Worm (Caenorhabditis elegans) whole organism, dauer: ENCODE measurements around the gene Y49E10.10.

ENCODE experiments used
- unc-62 ChIP-seq: sonication (generic microtip); optimal IDR thresholded peaks from 2 replicates; lab custom pipeline; 2017; ENCODE audit warnings: missing biosample characterization, missing genetic modification reagents, missing genetic modification characterization

Gene Y49E10.10

DNA sequence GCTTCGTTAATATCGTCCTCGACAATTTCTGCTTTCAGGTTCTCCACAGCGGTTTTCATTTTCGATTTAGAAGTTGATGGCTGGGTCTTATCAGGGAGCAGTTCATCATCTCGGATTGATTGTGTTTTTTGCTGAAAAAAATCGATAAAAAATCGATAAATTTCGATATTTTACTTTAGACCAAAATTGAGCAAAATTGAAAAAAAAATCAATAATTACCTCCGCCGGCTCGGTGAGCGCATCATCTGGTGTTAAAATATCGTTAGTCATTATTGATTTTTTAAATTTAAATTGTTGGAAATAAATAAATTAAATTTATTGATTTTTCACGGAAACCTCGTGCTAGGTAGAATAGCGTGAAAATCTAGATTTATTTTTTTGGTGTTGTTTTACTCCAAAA lies at the start of gene Y49E10.10:
Gene Y49E10.10 (plus strand): TSS at position 381 of the 400 bp plus-strand sequence.
- TF ChIP-seq unc-62 (GFP tag; lab: Kevin White, UChicago): no peak

DNA sequence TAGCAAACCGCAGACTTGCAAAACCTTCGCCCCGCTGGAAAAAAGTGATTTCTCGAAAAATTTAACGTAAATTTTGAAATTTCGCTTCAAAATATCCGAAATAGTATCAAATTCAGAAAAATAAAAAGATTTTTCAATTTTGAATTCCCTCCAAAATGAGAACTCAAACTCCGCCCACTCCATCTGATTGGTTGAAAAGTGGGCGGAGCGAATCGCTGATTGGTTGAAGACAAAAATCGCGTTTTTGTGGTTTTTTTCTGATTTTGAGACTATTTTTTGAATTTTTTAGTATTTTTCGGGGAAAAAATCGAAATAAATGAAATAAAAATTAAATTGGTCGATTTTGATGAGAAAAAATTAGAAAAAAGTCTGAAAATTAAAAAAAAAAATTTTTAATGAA lies 46.2 kb upstream of the Y49E10.10 start:
- no peak for TF ChIP-seq unc-62 (GFP tag; lab: Kevin White, UChicago)

DNA sequence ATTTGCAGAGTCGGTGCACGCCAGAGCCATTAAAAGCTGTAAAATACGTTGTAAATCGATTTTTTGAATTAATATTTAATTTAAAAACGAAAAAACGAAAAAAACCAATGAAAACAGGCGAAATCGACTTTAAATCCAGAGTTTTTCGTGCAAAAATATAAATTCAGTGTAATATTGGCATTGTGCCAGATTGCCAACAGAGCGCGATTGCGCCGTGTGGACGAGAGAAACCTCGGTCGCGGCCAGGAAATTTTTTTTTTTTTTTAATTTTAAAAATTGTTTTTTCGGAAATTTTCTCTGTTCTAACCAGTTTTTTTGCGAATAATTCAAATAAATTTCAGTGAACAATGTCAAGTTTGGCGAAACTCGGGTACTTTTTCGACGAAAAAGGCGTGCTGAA lies 44.0 kb upstream of the Y49E10.10 start, which contains the start of the genes pph-4.1 and Y75B8A.31:
Gene pph-4.1 (minus strand): TSS at position 36 of the 400 bp plus-strand sequence.
Gene Y75B8A.31 (plus strand): TSS at position 342 of the 400 bp plus-strand sequence.
- TF ChIP-seq unc-62 (GFP tag; lab: Kevin White, UChicago): no peak

DNA sequence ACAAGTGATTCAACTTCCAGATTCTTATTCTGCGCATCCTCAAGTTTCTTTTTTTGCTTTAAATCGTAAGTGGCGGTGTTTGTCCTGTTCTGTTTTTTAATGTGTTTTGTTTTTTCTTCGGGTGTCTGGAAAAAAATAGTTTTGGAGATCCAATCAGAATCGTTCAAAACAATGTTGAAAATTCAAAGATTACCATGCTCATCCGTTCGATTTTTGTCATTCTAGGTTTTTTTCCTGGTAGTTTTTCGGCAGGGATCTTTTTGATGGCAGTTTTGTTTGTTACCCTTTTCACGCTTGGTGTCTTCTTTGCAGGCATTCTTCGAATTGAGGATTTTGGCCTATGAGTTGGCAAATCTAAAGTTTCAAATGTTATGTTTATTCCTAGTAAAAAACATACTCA lies 38.7 kb upstream of the Y49E10.10 start:
- no peak for TF ChIP-seq unc-62 (GFP tag; lab: Kevin White, UChicago)

DNA sequence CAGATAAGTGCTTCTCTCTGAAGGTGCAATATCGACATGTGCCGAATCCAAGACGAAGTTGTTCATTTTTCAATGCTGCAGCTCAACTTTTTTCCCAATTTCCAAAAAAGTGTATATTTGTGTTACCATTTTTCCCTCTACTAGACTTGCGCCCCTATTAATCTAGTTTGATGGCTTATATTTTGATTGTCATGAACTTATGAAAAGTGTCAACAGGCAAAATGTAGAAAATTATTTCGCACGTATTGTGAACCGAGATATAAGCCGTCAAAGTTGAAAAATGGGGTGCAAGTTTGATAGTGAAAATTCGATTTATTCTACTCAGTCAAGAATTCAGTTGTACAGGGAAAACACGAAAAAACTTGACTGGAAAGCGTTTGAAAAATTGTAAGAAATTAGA lies 36.8 kb upstream of the Y49E10.10 start, which contains the start of gene Y75B8A.32:
Gene Y75B8A.32 (minus strand): TSS at position 101 of the 400 bp plus-strand sequence.
- no peak for TF ChIP-seq unc-62 (GFP tag; lab: Kevin White, UChicago)

DNA sequence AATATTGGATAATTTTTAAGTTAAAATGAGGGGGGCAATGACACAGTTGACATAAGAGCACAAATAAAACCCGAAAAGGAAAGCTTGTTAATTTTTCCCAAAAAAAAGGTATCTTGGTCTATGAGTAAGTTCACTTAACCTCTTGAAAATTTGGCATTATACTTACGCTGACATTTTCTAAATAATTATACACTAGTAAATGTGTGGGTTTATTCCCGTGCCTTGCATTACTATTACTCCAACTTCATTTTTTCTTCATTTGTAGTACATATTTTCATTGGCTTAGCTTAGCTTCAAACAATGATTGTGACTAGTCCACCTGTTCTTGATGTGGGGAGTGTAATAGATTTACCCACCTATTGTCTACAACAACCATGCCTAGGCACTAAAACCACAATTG lies 36.0 kb upstream of the Y49E10.10 start, which contains the start of gene Y75B8A.34:
Gene Y75B8A.34 (plus strand): TSS at position 301 of the 400 bp plus-strand sequence.
- TF ChIP-seq unc-62 (GFP tag; lab: Kevin White, UChicago): no peak

DNA sequence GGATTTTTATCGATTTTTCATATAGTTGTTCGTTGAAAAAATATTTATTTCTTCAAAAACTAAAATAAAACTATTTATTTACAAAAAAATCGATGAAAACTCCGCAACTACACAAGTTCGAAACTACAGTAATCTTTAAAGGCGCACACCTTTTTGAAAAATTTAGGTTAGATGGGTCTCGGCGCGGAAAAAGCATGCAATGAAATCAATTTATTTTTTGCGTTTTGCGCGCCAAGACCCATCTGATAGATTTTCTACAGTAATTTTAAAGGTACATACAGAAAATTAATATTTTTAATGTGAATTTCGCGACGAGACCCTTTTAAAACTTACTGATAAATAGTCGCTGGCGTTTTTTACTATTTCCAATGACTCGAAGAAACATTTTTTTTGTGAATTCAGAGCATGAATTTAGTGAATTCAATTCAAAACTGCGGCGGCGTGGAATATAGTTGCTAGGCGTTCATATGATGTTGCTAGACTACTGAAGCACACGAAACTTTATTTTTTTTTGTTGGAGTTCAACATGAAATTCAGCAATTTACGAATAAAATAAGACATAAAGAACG lies 28.2 kb upstream of the Y49E10.10 start, which contains the start of gene Y75B8A.33:
Gene Y75B8A.33 (minus strand): TSS at position 385 of the 569 bp plus-strand sequence.
- TF ChIP-seq unc-62 (GFP tag; lab: Kevin White, UChicago): no peak

DNA sequence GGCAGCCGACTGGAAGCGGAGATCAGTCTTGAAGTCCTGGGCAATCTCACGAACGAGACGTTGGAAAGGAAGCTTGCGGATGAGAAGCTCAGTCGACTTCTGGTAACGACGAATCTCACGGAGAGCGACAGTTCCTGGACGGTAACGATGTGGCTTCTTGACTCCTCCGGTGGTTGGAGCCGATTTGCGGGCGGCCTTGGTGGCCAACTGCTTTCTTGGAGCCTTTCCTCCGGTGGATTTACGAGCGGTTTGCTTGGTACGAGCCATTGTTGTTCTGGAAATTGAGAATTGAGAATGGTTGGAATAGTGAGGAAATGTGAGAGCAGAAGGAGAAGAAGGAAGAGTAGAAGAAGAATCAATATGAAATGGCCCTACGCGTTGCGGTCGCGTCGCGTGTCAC lies 27.4 kb upstream of the Y49E10.10 start:
- TF ChIP-seq unc-62 (GFP tag; lab: Kevin White, UChicago): no peak

DNA sequence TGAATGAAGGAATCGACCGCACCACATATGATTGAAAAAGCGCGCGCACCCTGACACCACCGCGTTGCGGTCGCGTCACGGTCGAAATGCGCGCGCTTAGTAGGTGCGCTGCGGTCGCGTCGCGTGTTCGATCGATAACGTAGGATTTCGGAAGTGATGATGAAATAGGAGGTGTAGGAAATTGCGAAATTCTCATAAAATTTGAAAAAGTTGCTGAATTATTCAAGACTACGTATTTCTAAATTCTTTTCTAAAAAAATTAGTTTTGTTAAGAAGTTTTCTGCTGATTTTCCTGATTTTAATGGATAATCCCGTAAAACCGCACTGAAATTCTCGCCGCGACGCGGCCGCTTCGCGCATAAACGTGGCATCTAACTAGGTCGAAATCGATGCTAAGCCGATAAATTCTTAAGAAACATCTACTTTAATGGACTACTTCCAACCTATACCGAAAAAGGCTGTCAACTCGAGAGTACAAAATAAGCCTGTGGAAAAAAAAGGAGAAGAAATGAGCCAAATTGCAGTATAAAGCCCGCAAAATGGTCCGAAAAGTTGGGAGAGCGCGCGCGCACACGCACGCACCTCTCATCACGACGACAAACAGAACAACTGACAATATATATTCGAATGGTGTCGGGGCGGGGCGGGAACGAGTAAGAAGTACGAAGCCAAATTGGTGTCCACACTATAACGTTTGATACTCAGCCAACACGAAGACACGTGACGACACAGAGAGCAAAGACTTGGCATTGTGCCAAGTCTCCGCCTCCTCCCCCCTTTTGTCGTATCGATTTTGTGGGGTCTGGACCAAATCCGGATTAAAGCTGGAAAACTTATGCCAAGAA lies 26.6 kb upstream of the Y49E10.10 start, which contains the start of gene his-72:
Gene his-72 (minus strand): TSS at position 589 of the 845 bp plus-strand sequence.
- no peak for TF ChIP-seq unc-62 (GFP tag; lab: Kevin White, UChicago)

DNA sequence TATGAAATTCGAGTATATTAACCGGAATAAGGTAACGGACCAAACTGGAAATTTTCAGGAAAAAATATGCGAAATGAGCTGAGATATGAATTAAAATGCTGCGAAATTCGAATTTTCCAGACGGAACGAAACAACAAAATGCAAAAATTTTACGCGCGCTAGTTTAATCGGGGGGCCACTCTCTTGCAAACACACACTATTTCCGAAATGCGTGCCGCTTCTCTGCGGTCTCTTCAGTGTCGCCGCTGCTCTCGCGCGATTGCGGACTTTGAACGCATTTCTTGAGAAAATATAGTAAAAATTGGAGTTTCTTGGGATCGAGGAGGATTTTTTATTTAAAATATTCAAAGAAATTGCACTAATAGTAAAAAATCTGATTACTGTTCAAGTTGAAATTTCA lies 25.8 kb upstream of the Y49E10.10 start:
- TF ChIP-seq unc-62 (GFP tag; lab: Kevin White, UChicago): no peak

DNA sequence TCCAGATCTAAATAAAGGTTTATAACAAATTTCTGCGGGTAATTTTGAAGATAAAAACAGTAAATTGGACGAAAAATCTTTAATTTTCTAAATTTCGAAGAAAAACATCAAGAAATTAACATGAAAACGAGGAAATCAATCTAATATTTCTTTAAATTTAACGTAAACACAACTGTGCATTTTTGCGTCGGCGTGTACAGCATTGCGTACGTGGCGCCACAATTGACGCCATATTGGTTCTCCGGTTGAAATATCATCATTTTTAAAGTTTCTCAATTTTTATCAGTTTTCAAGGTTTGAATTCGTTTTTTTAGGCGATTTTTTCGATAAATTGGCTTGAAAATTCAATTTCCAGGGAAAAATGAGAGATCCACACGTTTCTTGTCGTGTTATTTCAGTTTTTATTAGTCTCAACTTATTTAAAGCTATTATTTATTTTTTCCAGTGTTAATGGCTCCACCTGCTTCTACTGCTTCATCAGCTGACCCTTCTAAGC lies 25.2 kb upstream of the Y49E10.10 start, which contains the start of gene rpt-6:
Gene rpt-6 (plus strand): TSS at position 446 of the 496 bp plus-strand sequence.
- no peak for TF ChIP-seq unc-62 (GFP tag; lab: Kevin White, UChicago)

DNA sequence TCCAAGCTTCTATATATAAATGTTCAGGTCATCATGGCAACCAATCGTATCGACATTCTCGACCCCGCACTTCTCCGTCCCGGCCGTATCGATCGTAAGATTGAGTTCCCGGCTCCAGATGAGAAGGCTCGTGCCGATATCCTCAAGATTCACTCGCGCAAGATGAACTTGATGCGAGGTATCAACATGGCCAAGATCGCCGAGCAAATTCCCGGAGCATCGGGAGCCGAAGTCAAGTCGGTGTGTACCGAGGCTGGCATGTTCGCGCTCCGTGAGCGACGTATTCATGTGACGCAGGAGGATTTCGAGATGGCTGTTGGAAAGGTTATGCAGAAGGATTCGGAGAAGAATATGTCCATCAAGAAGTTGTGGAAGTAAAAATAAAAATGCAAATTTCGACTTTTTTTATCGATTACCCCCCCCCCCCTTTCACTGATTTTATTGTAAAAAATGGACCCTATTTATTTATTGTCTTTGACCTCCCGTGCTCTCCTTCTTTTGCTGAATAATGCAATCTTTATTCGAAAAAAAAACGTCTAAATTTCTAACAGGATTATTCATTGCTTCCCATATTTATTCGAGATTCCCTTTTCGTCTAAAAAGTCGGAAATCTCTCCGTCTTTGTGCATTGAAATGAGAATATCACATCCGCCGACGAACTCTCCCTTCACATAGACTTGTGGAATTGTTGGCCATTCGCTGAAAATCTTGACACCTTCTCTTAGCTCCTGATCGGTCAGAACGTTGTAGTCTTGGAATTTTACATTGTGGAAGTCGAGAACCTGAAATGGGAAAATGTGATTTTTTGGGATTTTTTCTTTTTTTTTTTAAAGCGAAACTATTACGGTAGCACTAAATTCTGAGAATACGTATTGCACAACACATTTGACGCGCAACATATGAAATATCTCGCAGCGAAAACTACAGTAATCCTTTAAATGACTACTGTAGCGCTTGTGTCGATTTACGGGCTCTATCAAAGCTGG lies 22.9 kb upstream of the Y49E10.10 start:
- TF ChIP-seq unc-62 (GFP tag; lab: Kevin White, UChicago): no peak

DNA sequence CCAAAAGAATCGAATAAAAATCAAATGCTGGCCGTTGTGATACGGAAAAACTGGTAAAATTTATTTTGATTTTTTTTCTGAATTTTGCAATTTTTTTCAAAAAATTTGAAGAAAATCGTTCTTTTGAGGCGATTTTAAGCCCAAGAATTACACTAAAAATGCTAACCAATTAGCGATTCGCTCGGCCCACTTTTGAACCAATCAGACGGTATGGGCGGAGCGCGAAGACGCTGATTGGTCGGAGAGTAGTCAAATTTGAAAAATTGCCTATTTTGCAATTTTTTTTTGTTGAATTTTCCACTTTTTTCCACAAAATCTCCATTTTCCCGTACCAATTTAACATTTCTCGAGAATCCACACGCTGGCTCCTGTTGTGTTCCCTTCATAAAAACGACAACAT lies 22.0 kb upstream of the Y49E10.10 start:
- TF ChIP-seq unc-62 (GFP tag; lab: Kevin White, UChicago): no peak

DNA sequence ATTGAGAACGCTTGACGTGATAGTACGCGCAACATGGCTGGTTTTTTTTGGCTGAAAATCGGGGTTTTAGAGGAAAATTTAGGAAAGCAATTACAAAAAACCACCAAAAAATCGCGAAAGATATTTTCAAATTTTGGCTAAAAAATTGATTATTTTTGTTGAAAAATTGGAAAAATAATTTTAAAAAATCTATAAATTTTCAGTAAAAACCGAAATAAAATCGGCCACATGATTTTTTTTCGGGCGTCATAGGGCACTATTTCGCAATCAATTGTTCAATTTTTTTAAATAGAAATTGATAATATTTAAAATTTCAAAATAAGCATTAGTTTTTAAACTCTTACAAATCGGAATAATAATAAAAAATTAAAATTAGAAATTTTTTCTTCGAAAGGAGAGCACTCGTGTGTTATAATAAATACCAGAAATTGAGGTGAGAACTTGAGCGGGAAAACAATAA lies 21.4 kb upstream of the Y49E10.10 start, which contains the start of gene glrx-5:
Gene glrx-5 (minus strand): TSS at position 51 of the 460 bp plus-strand sequence.
- TF ChIP-seq unc-62 (GFP tag; lab: Kevin White, UChicago): no peak
